Fruit fly (Drosophila melanogaster) whole organism, embryonic: ENCODE results near the gene Asator.
A peak's percentile ranks its signal among the peaks of the same experiment; 100 is the strongest.

ENCODE experiments used
- ATbp ChIP-seq: fragments of 200-800 bp; sonication (Bioruptor generic); optimal IDR thresholded peaks from 2 replicates; lab custom pipeline; 2017; ENCODE audit warnings: missing biosample characterization, mild to moderate bottlenecking, missing genetic modification characterization, missing genetic modification reagents
- Asciz ChIP-seq: fragments of 200-800 bp; sonication (Bioruptor generic); optimal IDR thresholded peaks from 2 replicates; lab custom pipeline; 2017; ENCODE audit warnings: missing biosample characterization, mild to moderate bottlenecking, missing genetic modification characterization, missing genetic modification reagents
- CG10209 ChIP-seq: fragments of 200-800 bp; sonication (Bioruptor generic); optimal IDR thresholded peaks from 3 replicates; lab custom pipeline; 2017; ENCODE audit warnings: missing biosample characterization, mild to moderate bottlenecking, missing genetic modification characterization, missing genetic modification reagents
- CG12299 ChIP-seq: fragments of 200-800 bp; sonication (Bioruptor generic); optimal IDR thresholded peaks from 2 replicates; lab custom pipeline; 2018; ENCODE audit warnings: missing biosample characterization, mild to moderate bottlenecking, missing genetic modification characterization
- CG12391 ChIP-seq: fragments of 200-800 bp; sonication (Bioruptor generic); optimal IDR thresholded peaks from 3 replicates; lab custom pipeline; 2018; ENCODE audit warnings: missing biosample characterization, mild to moderate bottlenecking, missing genetic modification characterization, moderate library complexity
- CG12744 ChIP-seq: fragments of 200-800 bp; sonication (Bioruptor generic); optimal IDR thresholded peaks from 2 replicates; lab custom pipeline; 2016; ENCODE audit warnings: missing biosample characterization, missing genetic modification characterization
- CG13894 ChIP-seq: fragments of 200-800 bp; sonication (Bioruptor generic); optimal IDR thresholded peaks from 3 replicates; lab custom pipeline; 2018; ENCODE audit warnings: missing biosample characterization, mild to moderate bottlenecking, missing genetic modification characterization, moderate library complexity
- CG1603 ChIP-seq: fragments of 200-800 bp; sonication (Bioruptor generic); optimal IDR thresholded peaks from 2 replicates; lab custom pipeline; 2019; ENCODE audit warnings: missing biosample characterization, mild to moderate bottlenecking, missing genetic modification characterization, moderate library complexity
- CG17359 ChIP-seq: fragments of 200-800 bp; sonication (Bioruptor generic); optimal IDR thresholded peaks from 3 replicates; lab custom pipeline; 2018; ENCODE audit warnings: missing biosample characterization, mild to moderate bottlenecking, missing genetic modification characterization, moderate library complexity
- CG17612 ChIP-seq: fragments of 200-800 bp; sonication (Bioruptor generic); IDR thresholded peaks from 2 replicates; pipeline ENCODE4 v1.3.6; 2022; ENCODE audit warnings: missing biosample characterization, missing genetic modification characterization
- CG17912 ChIP-seq: fragments of 200-800 bp; sonication (Bioruptor generic); optimal IDR thresholded peaks from 2 replicates; lab custom pipeline; 2018; ENCODE audit warnings: missing biosample characterization, mild to moderate bottlenecking, missing genetic modification characterization
- CG18262 ChIP-seq: fragments of 200-800 bp; optimal IDR thresholded peaks from 3 replicates; lab custom pipeline; 2019; ENCODE audit warnings: missing biosample characterization, mild to moderate bottlenecking, missing genetic modification characterization, moderate library complexity
- CG2202 ChIP-seq: fragments of 200-800 bp; sonication (Bioruptor generic); optimal IDR thresholded peaks from 2 replicates; lab custom pipeline; 2018; ENCODE audit warnings: missing biosample characterization, mild to moderate bottlenecking, missing genetic modification characterization
- CG2678 ChIP-seq: fragments of 200-800 bp; sonication (Bioruptor generic); optimal IDR thresholded peaks from 3 replicates; lab custom pipeline; 2019; ENCODE audit warnings: missing biosample characterization, mild to moderate bottlenecking, missing genetic modification characterization, moderate library complexity
- CG2712 ChIP-seq: fragments of 200-800 bp; optimal IDR thresholded peaks from 3 replicates; lab custom pipeline; 2019; ENCODE audit warnings: missing biosample characterization, mild to moderate bottlenecking, missing genetic modification characterization, moderate library complexity
- CG31365 ChIP-seq: fragments of 200-800 bp; sonication (Bioruptor generic); optimal IDR thresholded peaks from 2 replicates; lab custom pipeline; 2018; ENCODE audit warnings: missing biosample characterization, mild to moderate bottlenecking, missing genetic modification characterization
- CG33557 ChIP-seq: fragments of 200-800 bp; sonication (Bioruptor generic); optimal IDR thresholded peaks from 2 replicates; lab custom pipeline; 2019; ENCODE audit warnings: missing biosample characterization, mild to moderate bottlenecking, missing genetic modification characterization, moderate library complexity
- CG3407 ChIP-seq: fragments of 200-800 bp; sonication (Bioruptor generic); optimal IDR thresholded peaks from 2 replicates; lab custom pipeline; 2018; ENCODE audit warnings: missing biosample characterization, mild to moderate bottlenecking, missing genetic modification characterization
- CG4328 ChIP-seq: fragments of 200-800 bp; sonication (Bioruptor generic); optimal IDR thresholded peaks from 3 replicates; lab custom pipeline; 2017; ENCODE audit warnings: missing biosample characterization, missing genetic modification reagents, missing genetic modification characterization
- CG4424 ChIP-seq: fragments of 200-800 bp; sonication (Bioruptor generic); optimal IDR thresholded peaks from 3 replicates; lab custom pipeline; 2016; ENCODE audit warnings: missing biosample characterization, missing genetic modification characterization
- CoRest ChIP-seq: fragments of 200-800 bp; sonication (Bioruptor generic); optimal IDR thresholded peaks from 3 replicates; lab custom pipeline; 2018; ENCODE audit warnings: missing biosample characterization, mild to moderate bottlenecking, missing genetic modification characterization, moderate library complexity
- CrebB ChIP-seq: fragments of 200-800 bp; sonication (Bioruptor generic); optimal IDR thresholded peaks from 3 replicates; lab custom pipeline; 2018; ENCODE audit warnings: missing biosample characterization, mild to moderate bottlenecking, missing genetic modification characterization
- D19A ChIP-seq: fragments of 200-800 bp; optimal IDR thresholded peaks from 3 replicates; lab custom pipeline; 2019; ENCODE audit warnings: missing biosample characterization, mild to moderate bottlenecking, missing genetic modification characterization, moderate library complexity
- Doc2 ChIP-seq: fragments of 200-800 bp; sonication (Bioruptor generic); IDR thresholded peaks from 2 replicates; pipeline ENCODE4 v1.3.6; 2022; ENCODE audit warnings: missing biosample characterization, missing genetic modification characterization
- Hsf ChIP-seq: fragments of 200-800 bp; sonication (Bioruptor generic); optimal IDR thresholded peaks from 3 replicates; lab custom pipeline; 2016; ENCODE audit warnings: missing biosample characterization, missing genetic modification characterization
- Lim3 ChIP-seq: fragments of 200-800 bp; sonication (Bioruptor generic); IDR thresholded peaks from 2 replicates; pipeline ENCODE4 v1.3.6; 2022; ENCODE audit warnings: missing biosample characterization, missing genetic modification characterization
- Med ChIP-seq: fragments of 200-800 bp; sonication (Bioruptor generic); peaks from one replicate; lab custom pipeline; 2016; ENCODE audit warnings: missing biosample characterization, missing genetic modification characterization, mild to moderate bottlenecking, inconsistent platforms, moderate library complexity
- Sin3A ChIP-seq: fragments of >200 bp; optimal IDR thresholded peaks from 2 replicates; lab custom pipeline; 2018
- dmrt11E ChIP-seq: fragments of 200-800 bp; sonication (Bioruptor generic); optimal IDR thresholded peaks from 3 replicates; lab custom pipeline; 2018; ENCODE audit warnings: missing biosample characterization, mild to moderate bottlenecking, missing genetic modification characterization, moderate library complexity
- fd96Cb ChIP-seq: fragments of 200-800 bp; sonication (Bioruptor generic); optimal IDR thresholded peaks from 2 replicates; lab custom pipeline; 2018; ENCODE audit warnings: missing biosample characterization, mild to moderate bottlenecking, missing genetic modification characterization, moderate library complexity
- fu2 ChIP-seq: fragments of 200-800 bp; sonication (Bioruptor generic); optimal IDR thresholded peaks from 2 replicates; lab custom pipeline; 2016; ENCODE audit warnings: missing biosample characterization, missing genetic modification characterization
- gcm2 ChIP-seq: fragments of 200-800 bp; sonication (Bioruptor generic); optimal IDR thresholded peaks from 2 replicates; lab custom pipeline; 2016; ENCODE audit warnings: missing biosample characterization, missing genetic modification characterization
- gfzf ChIP-seq: fragments of 200-800 bp; sonication (Bioruptor generic); optimal IDR thresholded peaks from 2 replicates; lab custom pipeline; 2016; ENCODE audit warnings: missing biosample characterization, mild to moderate bottlenecking, missing genetic modification characterization, moderate library complexity
- grau ChIP-seq: fragments of 200-800 bp; optimal IDR thresholded peaks from 3 replicates; lab custom pipeline; 2019; ENCODE audit warnings: missing biosample characterization, mild to moderate bottlenecking, missing genetic modification characterization, moderate library complexity
- gsb-n ChIP-seq: fragments of 200-800 bp; sonication (Bioruptor generic); optimal IDR thresholded peaks from 3 replicates; lab custom pipeline; 2018; ENCODE audit warnings: missing biosample characterization, mild to moderate bottlenecking, missing genetic modification characterization
- hbn ChIP-seq: fragments of 200-800 bp; sonication (Bioruptor generic); IDR thresholded peaks from 2 replicates; pipeline ENCODE4 v1.3.6; 2022; ENCODE audit warnings: missing biosample characterization, missing genetic modification characterization; ENCODE audit not compliant: partially characterized antibody
- knrl ChIP-seq: fragments of 200-800 bp; sonication (Bioruptor generic); IDR thresholded peaks from 3 replicates; pipeline ENCODE4 v1.3.6; 2022; ENCODE audit warnings: missing biosample characterization, missing genetic modification characterization; ENCODE audit not compliant: partially characterized antibody
- lab ChIP-seq: fragments of 200-800 bp; sonication (Bioruptor generic); optimal IDR thresholded peaks from 3 replicates; lab custom pipeline; 2017; ENCODE audit warnings: missing biosample characterization, missing genetic modification characterization, mild to moderate bottlenecking, moderate library complexity, missing genetic modification reagents
- nerfin-1 ChIP-seq: fragments of 200-800 bp; sonication (Bioruptor generic); optimal IDR thresholded peaks from 3 replicates; lab custom pipeline; 2019; ENCODE audit warnings: missing biosample characterization, mild to moderate bottlenecking, missing genetic modification characterization, moderate library complexity
- nerfin-2 ChIP-seq: fragments of 200-800 bp; sonication (Bioruptor generic); IDR thresholded peaks from 2 replicates; pipeline ENCODE4 v1.3.6; 2022; ENCODE audit warnings: missing biosample characterization, missing genetic modification characterization; ENCODE audit not compliant: partially characterized antibody
- nom ChIP-seq: fragments of 200-800 bp; sonication (Bioruptor generic); optimal IDR thresholded peaks from 2 replicates; lab custom pipeline; 2017; ENCODE audit warnings: missing biosample characterization, missing genetic modification characterization, mild to moderate bottlenecking, moderate library complexity, missing genetic modification reagents
- row ChIP-seq: fragments of 200-800 bp; sonication (Bioruptor generic); IDR thresholded peaks from 3 replicates; pipeline ENCODE4 v1.3.6; 2022; ENCODE audit warnings: missing biosample characterization, missing genetic modification characterization
- salm ChIP-seq: fragments of 200-800 bp; sonication (Bioruptor generic); optimal IDR thresholded peaks from 2 replicates; lab custom pipeline; 2018; ENCODE audit warnings: missing biosample characterization, mild to moderate bottlenecking, missing genetic modification characterization
- sens ChIP-seq: fragments of 200-800 bp; sonication (Bioruptor generic); peaks from one replicate; lab custom pipeline; 2016; ENCODE audit warnings: missing biosample characterization, missing genetic modification characterization
- seq ChIP-seq: fragments of 200-800 bp; sonication (Bioruptor generic); IDR thresholded peaks from 2 replicates; pipeline ENCODE4 v1.3.6; 2022; ENCODE audit warnings: missing biosample characterization, missing genetic modification characterization
- slbo ChIP-seq: fragments of 200-800 bp; sonication (Bioruptor generic); IDR thresholded peaks from 2 replicates; pipeline ENCODE4 v1.3.6; 2022; ENCODE audit warnings: missing biosample characterization, missing genetic modification characterization
- sqz ChIP-seq: fragments of 200-800 bp; sonication (Bioruptor generic); optimal IDR thresholded peaks from 3 replicates; lab custom pipeline; 2018; ENCODE audit warnings: missing biosample characterization, mild to moderate bottlenecking, missing genetic modification characterization
- tup ChIP-seq: fragments of 200-800 bp; sonication (Bioruptor generic); optimal IDR thresholded peaks from 2 replicates; lab custom pipeline; 2016; ENCODE audit warnings: missing biosample characterization, mild to moderate bottlenecking, missing genetic modification characterization, moderate library complexity
- vvl ChIP-seq: fragments of 200-800 bp; sonication (Bioruptor generic); IDR thresholded peaks from 2 replicates; pipeline ENCODE4 v1.3.6; 2022; ENCODE audit warnings: missing biosample characterization, missing genetic modification characterization
- zen ChIP-seq: fragments of 200-800 bp; sonication (Bioruptor generic); optimal IDR thresholded peaks from 3 replicates; lab custom pipeline; 2018; ENCODE audit warnings: missing biosample characterization, mild to moderate bottlenecking, missing genetic modification characterization, moderate library complexity
- zfh1 ChIP-seq: fragments of 200-800 bp; sonication (Bioruptor generic); IDR thresholded peaks from 3 replicates; pipeline ENCODE4 v1.3.6; 2022; ENCODE audit warnings: missing biosample characterization, missing genetic modification characterization

Asator gene

DNA sequence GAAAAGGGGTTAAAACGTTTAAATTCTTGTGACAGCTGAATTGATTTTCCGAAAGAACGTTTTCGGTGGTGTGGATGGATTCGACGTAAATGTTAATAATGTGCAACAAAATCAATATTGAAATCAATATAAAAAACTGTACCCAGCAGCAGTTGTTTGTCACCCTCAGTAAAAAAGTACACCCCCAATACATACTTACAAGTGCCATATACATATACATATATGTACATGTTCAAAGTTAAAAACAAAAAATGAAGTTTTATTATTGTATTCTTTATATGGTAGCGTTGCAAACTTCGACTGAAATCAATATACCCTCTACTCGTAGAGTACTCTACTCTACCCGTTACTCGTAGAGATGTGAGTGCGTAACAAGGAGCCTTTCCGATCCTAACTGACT is 1.3 kb downstream of the Asator start (continued):
- TF ChIP-seq salm (tag; lab: Kevin White, UChicago) (no peak), CG1603 (tag; lab: Kevin White, UChicago) (no peak), CG2712 (tag; lab: Kevin White, UChicago) (peak; percentile 3), CG10209 (GFP tag; lab: Kevin White, UChicago) (no peak), Asciz (GFP tag; lab: Kevin White, UChicago) (peak; percentile 29), nerfin-1 (tag; lab: Kevin White, UChicago) (peak; percentile 2), slbo (GFP tag; lab: Robert Waterston, UW) (no peak), CG2202 (tag; lab: Kevin White, UChicago) (no peak), CG12299 (no peak), gcm2 (GFP tag; lab: Kevin White, UChicago) (no peak), CG12391 (tag; lab: Kevin White, UChicago) (peak; percentile 9), CG17359 (tag; lab: Kevin White, UChicago) (no peak), fd96Cb (tag; lab: Kevin White, UChicago) (no peak), nerfin-2 (no peak), CG4424 (GFP tag; lab: Kevin White, UChicago) (no peak), seq (GFP tag; lab: Robert Waterston, UW) (no peak), zen (tag; lab: Kevin White, UChicago) (no peak), grau (tag; lab: Kevin White, UChicago) (peak; percentile 7), vvl (no peak), fu2 (GFP tag; lab: Kevin White, UChicago) (no peak), CG12744 (no peak), CG17912 (no peak), knrl (GFP tag; lab: Robert Waterston, UW) (no peak), gfzf (GFP tag; lab: Kevin White, UChicago) (no peak), CrebB (no peak), D19A (tag; lab: Kevin White, UChicago) (peak; percentile 61), ATbp (GFP tag; lab: Kevin White, UChicago) (peak; percentile 32), nom (GFP tag; lab: Kevin White, UChicago) (no peak), Med (GFP tag; lab: Kevin White, UChicago) (peak; percentile 54), zfh1 (GFP tag; lab: Robert Waterston, UW) (no peak), CG33557 (GFP tag; lab: Kevin White, UChicago) (peak; percentile 45), CG13894 (tag; lab: Kevin White, UChicago) (no peak), Hsf (GFP tag; lab: Kevin White, UChicago) (no peak), CoRest (peak; percentile 4), CG4328 (no peak), Sin3A (lab: Kevin White, UChicago) (no peak), CG18262 (tag; lab: Kevin White, UChicago) (peak; percentile 11), hbn (GFP tag; lab: Robert Waterston, UW) (no peak), Lim3 (GFP tag; lab: Robert Waterston, UW) (no peak), CG3407 (GFP tag; lab: Kevin White, UChicago) (no peak), CG17612 (GFP tag; lab: Robert Waterston, UW) (no peak), Doc2 (GFP tag; lab: Robert Waterston, UW) (no peak), CG31365 (tag; lab: Kevin White, UChicago) (no peak), dmrt11E (tag; lab: Kevin White, UChicago) (peak; percentile 35), sqz (GFP tag; lab: Kevin White, UChicago) (peak; percentile 67), gsb-n (tag; lab: Kevin White, UChicago) (no peak), row (GFP tag; lab: Robert Waterston, UW) (0 out of 3 replicates have a peak, but pooled peaks have one; percentile 15), sens (GFP tag; lab: Kevin White, UChicago) (peak; percentile 67), tup (GFP tag; lab: Kevin White, UChicago) (no peak), lab (no peak), CG2678 (tag; lab: Kevin White, UChicago) (peak; percentile 13)
